Fruit fly (Drosophila melanogaster): ENCODE measurements around the gene CG14667.
A peak's percentile ranks its signal among the peaks of the same experiment; 100 is the strongest.

DNA sequence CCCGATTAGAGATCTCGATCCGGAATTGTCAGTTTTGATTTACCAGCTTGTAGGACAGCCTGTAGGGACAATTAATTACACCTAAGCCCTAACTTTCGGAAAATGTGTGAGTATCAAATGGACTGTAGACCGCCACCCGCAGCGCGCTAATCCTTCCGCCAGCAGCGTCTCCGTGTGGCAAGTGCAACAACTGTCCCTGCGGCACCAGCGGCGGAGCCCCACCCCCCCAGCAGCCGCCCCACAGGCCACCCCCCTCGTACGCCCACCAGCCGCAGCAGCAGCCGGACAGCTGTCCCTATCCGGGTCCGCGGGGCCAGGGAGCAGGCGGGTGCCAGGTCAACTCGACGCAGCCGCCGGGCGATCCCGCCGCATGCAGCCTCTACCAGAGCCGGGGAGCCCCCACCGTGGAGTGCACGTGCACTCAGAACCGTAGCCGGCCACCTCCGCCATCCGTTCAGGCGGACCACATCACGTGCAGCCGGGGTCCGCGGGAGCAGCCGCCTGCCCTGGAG, 5.3 kb upstream of the CG14667 start, which contains the start of the genes CG31542 and CG34277:
- no peak for TF ChIP-seq Hr78 (GFP tag; optimal IDR thresholded peaks at IDR 0.05)
- TF ChIP-seq Dfd (GFP tag; optimal IDR thresholded peaks at IDR 0.05): peak; percentile 95
- TF ChIP-seq Myc (optimal IDR thresholded peaks at IDR 0.05): no peak
- no peak for TF ChIP-seq usp (GFP tag; optimal IDR thresholded peaks at IDR 0.05)
- TF ChIP-seq dsf (GFP tag; optimal IDR thresholded peaks at IDR 0.05; ENCODE audit: borderline replicate concordance): no peak
- TF ChIP-seq jim (GFP tag; optimal IDR thresholded peaks at IDR 0.05): no peak
- no peak for TF ChIP-seq Abd-B (GFP tag; optimal IDR thresholded peaks at IDR 0.05)
